Fruit fly (Drosophila melanogaster): Measurements from ENCODE around the gene CG12885.

Gene CG12885

dm6 chr3R:27580274-27581011 is 59.8 kb downstream of the CG12885 start:
- TF ChIP-seq sc (optimal IDR thresholded peaks at IDR 0.05) (no peak), sc (GFP tag; optimal IDR thresholded peaks at IDR 0.05) (no peak), chif (GFP tag; optimal IDR thresholded peaks at IDR 0.05) (no peak), C15 (GFP tag; IDR thresholded peaks at IDR 0.05) (no peak), CG10543 (GFP tag; optimal IDR thresholded peaks at IDR 0.05) (peak; percentile 41), Hey (tag; optimal IDR thresholded peaks at IDR 0.05) (no peak), lab (GFP tag; optimal IDR thresholded peaks at IDR 0.05) (peak; percentile 5), dmrt11E (tag; optimal IDR thresholded peaks at IDR 0.05) (no peak), Neu2 (GFP tag; optimal IDR thresholded peaks at IDR 0.05; ENCODE audit: borderline replicate concordance) (no peak), CG7357 (GFP tag; IDR thresholded peaks at IDR 0.05) (no peak), CG30020 (tag; optimal IDR thresholded peaks at IDR 0.05) (no peak), CG12659 (GFP tag; optimal IDR thresholded peaks at IDR 0.05) (no peak), CG10979 (tag; optimal IDR thresholded peaks at IDR 0.05) (no peak), CG8290 (GFP tag; optimal IDR thresholded peaks at IDR 0.05) (no peak), CG8290 (tag; optimal IDR thresholded peaks at IDR 0.05) (peak in 1 of 2 experiments; percentile 18), D19A (tag; optimal IDR thresholded peaks at IDR 0.05) (no peak), tup (GFP tag; optimal IDR thresholded peaks at IDR 0.05) (no peak), sr (GFP tag; IDR thresholded peaks at IDR 0.05) (no peak), Fer3 (tag; optimal IDR thresholded peaks at IDR 0.05) (no peak), tin (GFP tag; optimal IDR thresholded peaks at IDR 0.05) (no peak), Pdp1 (GFP tag; optimal IDR thresholded peaks at IDR 0.05) (peak in 1 of 2 experiments; percentile 85), CG10565 (GFP tag; optimal IDR thresholded peaks at IDR 0.05) (no peak), crc (GFP tag; optimal IDR thresholded peaks at IDR 0.05) (no peak), BtbVII (GFP tag; optimal IDR thresholded peaks at IDR 0.05) (no peak), Gug (GFP tag; IDR thresholded peaks at IDR 0.05) (no peak), sd (tag; optimal IDR thresholded peaks at IDR 0.05) (peak; percentile 65), sug (tag; optimal IDR thresholded peaks at IDR 0.05) (peak; percentile 62), CG1233 (GFP tag; optimal IDR thresholded peaks at IDR 0.05) (peak; percentile 7), CG12769 (tag; optimal IDR thresholded peaks at IDR 0.05) (peak; percentile 14), pho (GFP tag; optimal IDR thresholded peaks at IDR 0.05) (no peak), CG16863 (GFP tag; optimal IDR thresholded peaks at IDR 0.05) (no peak), CG15073 (GFP tag; optimal IDR thresholded peaks at IDR 0.05) (no peak), CG14050 (GFP tag; IDR thresholded peaks at IDR 0.05) (no peak), rib (GFP tag; IDR thresholded peaks at IDR 0.05) (peak; percentile 70; the same call in 1 of the 2 replicates), ara (GFP tag; IDR thresholded peaks at IDR 0.05) (no peak), CG9817 (tag; optimal IDR thresholded peaks at IDR 0.05) (no peak), ranshi (GFP tag; IDR thresholded peaks at IDR 0.05) (no peak), crol (GFP tag; IDR thresholded peaks at IDR 0.05) (peak; percentile 89), gsb-n (tag; optimal IDR thresholded peaks at IDR 0.05) (no peak), CG7963 (GFP tag; IDR thresholded peaks at IDR 0.05; ENCODE audit: partially characterized antibody) (no peak), CG14965 (GFP tag; optimal IDR thresholded peaks at IDR 0.05; ENCODE audit: borderline replicate concordance) (no peak), ci (GFP tag; IDR thresholded peaks at IDR 0.05) (no peak), chinmo (GFP tag; IDR thresholded peaks at IDR 0.05; ENCODE audit: partially characterized antibody) (no peak), peb (GFP tag; IDR thresholded peaks at IDR 0.05) (no peak), MTF-1 (GFP tag; optimal IDR thresholded peaks at IDR 0.05; ENCODE audit: borderline replicate concordance) (no peak), tll (GFP tag; optimal IDR thresholded peaks at IDR 0.05) (no peak), gsb (GFP tag; IDR thresholded peaks at IDR 0.05) (no peak), sna (GFP tag; IDR thresholded peaks at IDR 0.05; ENCODE audit: partially characterized antibody) (no peak), Doc2 (GFP tag; IDR thresholded peaks at IDR 0.05) (no peak), Mes4 (GFP tag; optimal IDR thresholded peaks at IDR 0.05) (no peak)
